Fruit fly (Drosophila melanogaster) whole organism, pupa: ENCODE data around the gene CG9933.

Experiments
- CG10348 ChIP-seq: fragments of 200-800 bp; sonication (Bioruptor generic); IDR thresholded peaks from 2 replicates; pipeline ENCODE4 v1.3.6; 2022; ENCODE audit warnings: missing biosample characterization, missing genetic modification characterization
- Snoo ChIP-seq: fragments of 200-800 bp; sonication (Bioruptor generic); optimal IDR thresholded peaks from 3 replicates; lab custom pipeline; 2017; ENCODE audit warnings: missing biosample characterization, mild to moderate bottlenecking, missing genetic modification characterization, inconsistent platforms
- rn ChIP-seq: fragments of 200-800 bp; sonication (Bioruptor generic); IDR thresholded peaks from 2 replicates; pipeline ENCODE4 v1.3.6; 2022; ENCODE audit warnings: missing biosample characterization, missing genetic modification characterization

dm6 chr2L:13065916-13066315, 44.8 kb upstream of the CG9933 start:
- TF ChIP-seq Snoo (tag; lab: Kevin White, UChicago) (no peak), rn (no peak), CG10348 (no peak)
